Fruit fly (Drosophila melanogaster): Measurements from ENCODE around the gene CG43367.

DNA sequence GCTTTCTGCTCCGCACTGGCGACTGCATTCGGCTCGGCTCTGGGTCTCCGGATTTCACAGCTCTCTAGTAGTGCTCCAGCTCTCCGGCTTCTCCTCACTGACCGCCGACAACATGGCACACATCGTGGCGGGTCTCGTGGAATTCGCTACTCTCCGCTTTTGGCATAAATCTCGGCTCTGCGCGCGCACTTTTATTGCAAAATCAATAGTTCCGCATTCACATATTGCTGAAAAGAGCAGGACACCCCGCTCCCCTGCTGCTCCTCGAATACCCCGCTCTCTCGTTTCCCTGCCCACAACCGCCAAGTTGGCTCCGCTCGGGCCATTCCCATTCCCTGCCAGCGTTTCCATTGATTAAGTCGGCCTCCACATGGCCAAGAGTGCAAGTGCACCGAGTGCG is 8.5 kb upstream of the CG43367 start:
- TF ChIP-seq CG8478 (optimal IDR thresholded peaks at IDR 0.05): no peak
- no peak for TF ChIP-seq CTCF (optimal IDR thresholded peaks at IDR 0.05)

Data from S2 (cell line).